Fruit fly (Drosophila melanogaster) whole organism, embryonic: ENCODE data around the gene asp.
A peak's percentile ranks its signal among the peaks of the same experiment; 100 is the strongest.

Experiments
- ATbp ChIP-seq: fragments of 200-800 bp; sonication (Bioruptor generic); optimal IDR thresholded peaks from 2 replicates; lab custom pipeline; 2017; ENCODE audit warnings: missing biosample characterization, mild to moderate bottlenecking, missing genetic modification characterization, missing genetic modification reagents
- Adf1 ChIP-seq: fragments of 200-800 bp; sonication (Bioruptor generic); IDR thresholded peaks from 2 replicates; pipeline ENCODE4 v1.3.6; 2022; ENCODE audit warnings: missing biosample characterization, missing genetic modification characterization
- Atf-2 ChIP-seq: fragments of 200-800 bp; sonication (Bioruptor generic); optimal IDR thresholded peaks from 2 replicates; lab custom pipeline; 2016; ENCODE audit warnings: missing biosample characterization, missing genetic modification characterization
- Atf6 ChIP-seq: fragments of 200-800 bp; sonication (Bioruptor generic); IDR thresholded peaks from 2 replicates; pipeline ENCODE4 v1.3.6; 2022; ENCODE audit warnings: missing biosample characterization, missing genetic modification characterization
- B-H2 ChIP-seq: fragments of 200-800 bp; sonication (Bioruptor generic); optimal IDR thresholded peaks from 2 replicates; lab custom pipeline; 2018; ENCODE audit warnings: missing biosample characterization, mild to moderate bottlenecking, missing genetic modification characterization
- CG11093 ChIP-seq: fragments of 200-800 bp; sonication (Bioruptor generic); IDR thresholded peaks from 3 replicates; pipeline ENCODE4 v1.3.6; 2022; ENCODE audit warnings: missing biosample characterization, missing genetic modification characterization
- CG14014 ChIP-seq: fragments of 200-800 bp; sonication (Bioruptor generic); IDR thresholded peaks from 2 replicates; pipeline ENCODE4 v1.3.6; 2022; ENCODE audit warnings: missing biosample characterization, missing genetic modification characterization
- CG17359 ChIP-seq: fragments of 200-800 bp; sonication (Bioruptor generic); optimal IDR thresholded peaks from 3 replicates; lab custom pipeline; 2018; ENCODE audit warnings: missing biosample characterization, mild to moderate bottlenecking, missing genetic modification characterization, moderate library complexity
- CG31441 ChIP-seq: fragments of 200-800 bp; sonication (Bioruptor generic); IDR thresholded peaks from 2 replicates; pipeline ENCODE4 v1.3.6; 2022; ENCODE audit warnings: missing biosample characterization, missing genetic modification characterization
- CG3281 ChIP-seq: fragments of 200-800 bp; sonication (Bioruptor generic); optimal IDR thresholded peaks from 3 replicates; lab custom pipeline; 2017; ENCODE audit warnings: missing biosample characterization, mild to moderate bottlenecking, missing genetic modification characterization
- CG6654 ChIP-seq: fragments of 200-800 bp; sonication (Bioruptor generic); optimal IDR thresholded peaks from 2 replicates; lab custom pipeline; 2017; ENCODE audit warnings: missing biosample characterization, mild to moderate bottlenecking, missing genetic modification characterization
- CG7745 ChIP-seq: fragments of 200-800 bp; sonication (Bioruptor generic); optimal IDR thresholded peaks from 2 replicates; lab custom pipeline; 2018; ENCODE audit warnings: missing biosample characterization, mild to moderate bottlenecking, missing genetic modification characterization, moderate library complexity
- CG7839 ChIP-seq: fragments of 200-800 bp; sonication (Bioruptor generic); optimal IDR thresholded peaks from 3 replicates; lab custom pipeline; 2018; ENCODE audit warnings: missing biosample characterization, mild to moderate bottlenecking, missing genetic modification characterization, moderate library complexity
- CG8924 ChIP-seq: fragments of 200-800 bp; optimal IDR thresholded peaks from 3 replicates; lab custom pipeline; 2019; ENCODE audit warnings: missing biosample characterization, mild to moderate bottlenecking, missing genetic modification characterization, moderate library complexity
- Deaf1 ChIP-seq: fragments of 200-800 bp; optimal IDR thresholded peaks from 3 replicates; lab custom pipeline; 2019; ENCODE audit warnings: missing biosample characterization, mild to moderate bottlenecking, missing genetic modification characterization, moderate library complexity
- Dek ChIP-seq: fragments of 200-800 bp; sonication (Bioruptor generic); optimal IDR thresholded peaks from 3 replicates; lab custom pipeline; 2019; ENCODE audit warnings: missing biosample characterization, mild to moderate bottlenecking, missing genetic modification characterization, moderate library complexity
- ERR ChIP-seq: fragments of 200-800 bp; sonication (Bioruptor generic); optimal IDR thresholded peaks from 2 replicates; lab custom pipeline; 2016; ENCODE audit warnings: missing biosample characterization, missing genetic modification characterization
- Ets65A ChIP-seq: fragments of 200-800 bp; sonication (Bioruptor generic); peaks from one replicate; lab custom pipeline; 2016; ENCODE audit warnings: missing biosample characterization, missing genetic modification characterization
- H2.0 ChIP-seq: fragments of 200-800 bp; sonication (Bioruptor generic); IDR thresholded peaks from 2 replicates; pipeline ENCODE4 v1.3.6; 2022; ENCODE audit warnings: missing biosample characterization, missing genetic modification characterization
- Hey ChIP-seq: fragments of 200-800 bp; sonication (Bioruptor generic); optimal IDR thresholded peaks from 3 replicates; lab custom pipeline; 2018; ENCODE audit warnings: missing biosample characterization, mild to moderate bottlenecking, missing genetic modification characterization
- Hr78 ChIP-seq, 2 experiments: fragments of 200-800 bp in 1 of 2; fragments of >200 bp in 1 of 2; sonication (Bioruptor generic) in 1 of 2; optimal IDR thresholded peaks; 2 replicates each; lab custom pipeline; 2017 to 2019; ENCODE audit warnings: missing biosample characterization in 2 of 2, missing genetic modification characterization in 2 of 2, mild to moderate bottlenecking in 1 of 2, moderate library complexity in 1 of 2
- Kr ChIP-seq: fragments of 200-800 bp; sonication (Bioruptor generic); optimal IDR thresholded peaks from 2 replicates; lab custom pipeline; 2017; ENCODE audit warnings: missing biosample characterization, mild to moderate bottlenecking, missing genetic modification characterization
- Myb ChIP-seq: fragments of 200-800 bp; sonication (Bioruptor generic); optimal IDR thresholded peaks from 2 replicates; lab custom pipeline; 2016; ENCODE audit warnings: missing biosample characterization, missing genetic modification characterization
- NK7.1 ChIP-seq: fragments of 200-800 bp; sonication (Bioruptor generic); optimal IDR thresholded peaks from 3 replicates; lab custom pipeline; 2016; ENCODE audit warnings: missing biosample characterization, missing genetic modification characterization
- Nf-YB ChIP-seq: fragments of 200-800 bp; sonication (Bioruptor generic); optimal IDR thresholded peaks from 3 replicates; lab custom pipeline; 2019; ENCODE audit warnings: missing biosample characterization, mild to moderate bottlenecking, missing genetic modification characterization, moderate library complexity
- Optix ChIP-seq: fragments of 200-800 bp; sonication (Bioruptor generic); IDR thresholded peaks from 3 replicates; pipeline ENCODE4 v1.3.6; 2022; ENCODE audit warnings: missing biosample characterization, missing genetic modification characterization
- Ptx1 ChIP-seq: fragments of 200-800 bp; sonication (Bioruptor generic); IDR thresholded peaks from 2 replicates; pipeline ENCODE4 v1.3.6; 2022; ENCODE audit warnings: missing biosample characterization, missing genetic modification characterization
- Rfx ChIP-seq: fragments of 200-800 bp; sonication (Bioruptor generic); IDR thresholded peaks from 2 replicates; pipeline ENCODE4 v1.3.6; 2022; ENCODE audit warnings: missing biosample characterization, missing genetic modification characterization
- Ssrp ChIP-seq: fragments of 200-800 bp; sonication (Bioruptor generic); optimal IDR thresholded peaks from 2 replicates; lab custom pipeline; 2018; ENCODE audit warnings: missing biosample characterization, mild to moderate bottlenecking, missing genetic modification characterization, moderate library complexity
- Xrp1 ChIP-seq: fragments of 200-800 bp; sonication (Bioruptor generic); IDR thresholded peaks from 2 replicates; pipeline ENCODE4 v1.3.6; 2022; ENCODE audit warnings: missing biosample characterization, missing genetic modification characterization
- bab2 ChIP-seq: fragments of 200-800 bp; sonication (Bioruptor generic); optimal IDR thresholded peaks from 2 replicates; lab custom pipeline; 2016; ENCODE audit warnings: missing biosample characterization, missing genetic modification characterization
- bcd ChIP-seq: fragments of 200-800 bp; sonication (Bioruptor generic); optimal IDR thresholded peaks from 2 replicates; lab custom pipeline; 2017; ENCODE audit warnings: missing biosample characterization, mild to moderate bottlenecking, missing genetic modification characterization
- chn ChIP-seq: fragments of 200-800 bp; sonication (Bioruptor generic); optimal IDR thresholded peaks from 2 replicates; lab custom pipeline; 2016; ENCODE audit warnings: missing biosample characterization, missing genetic modification characterization
- ci ChIP-seq: fragments of 200-800 bp; sonication (Bioruptor generic); IDR thresholded peaks from 3 replicates; pipeline ENCODE4 v1.3.6; 2022; ENCODE audit warnings: missing biosample characterization, missing genetic modification characterization
- cwo ChIP-seq: fragments of 200-800 bp; sonication (Bioruptor generic); optimal IDR thresholded peaks from 3 replicates; lab custom pipeline; 2017; ENCODE audit warnings: missing biosample characterization, missing genetic modification characterization, mild to moderate bottlenecking, moderate library complexity, missing genetic modification reagents
- esg ChIP-seq: fragments of 200-800 bp; sonication (Bioruptor generic); conservative IDR thresholded peaks from 2 replicates; pipeline ENCODE4 v1.3.6; 2022; ENCODE audit warnings: missing biosample characterization, missing genetic modification characterization
- fd64A ChIP-seq: fragments of 200-800 bp; sonication (Bioruptor generic); optimal IDR thresholded peaks from 3 replicates; lab custom pipeline; 2018; ENCODE audit warnings: missing biosample characterization, mild to moderate bottlenecking, missing genetic modification characterization
- fd96Cb ChIP-seq: fragments of 200-800 bp; sonication (Bioruptor generic); optimal IDR thresholded peaks from 2 replicates; lab custom pipeline; 2018; ENCODE audit warnings: missing biosample characterization, mild to moderate bottlenecking, missing genetic modification characterization, moderate library complexity
- grau ChIP-seq: fragments of 200-800 bp; optimal IDR thresholded peaks from 3 replicates; lab custom pipeline; 2019; ENCODE audit warnings: missing biosample characterization, mild to moderate bottlenecking, missing genetic modification characterization, moderate library complexity
- jumu ChIP-seq: fragments of 200-800 bp; sonication (Bioruptor generic); optimal IDR thresholded peaks from 3 replicates; lab custom pipeline; 2016; ENCODE audit warnings: missing biosample characterization, missing genetic modification characterization
- lab ChIP-seq: fragments of 200-800 bp; sonication (Bioruptor generic); optimal IDR thresholded peaks from 3 replicates; lab custom pipeline; 2017; ENCODE audit warnings: missing biosample characterization, missing genetic modification characterization, mild to moderate bottlenecking, moderate library complexity, missing genetic modification reagents
- lola ChIP-seq, 3 experiments: fragments of >200 bp in 2 of 3; fragments of 200-800 bp in 1 of 3; sonication (Bioruptor generic) in 1 of 3; optimal IDR thresholded peaks; 2 replicates each; lab custom pipeline; 2017 to 2019; ENCODE audit warnings: missing biosample characterization in 3 of 3, missing genetic modification characterization in 3 of 3, mild to moderate bottlenecking in 1 of 3, moderate library complexity in 1 of 3
- nerfin-2 ChIP-seq: fragments of 200-800 bp; sonication (Bioruptor generic); IDR thresholded peaks from 2 replicates; pipeline ENCODE4 v1.3.6; 2022; ENCODE audit warnings: missing biosample characterization, missing genetic modification characterization; ENCODE audit not compliant: partially characterized antibody
- pfk ChIP-seq: fragments of 200-800 bp; sonication (Bioruptor generic); optimal IDR thresholded peaks from 2 replicates; lab custom pipeline; 2018; ENCODE audit warnings: missing biosample characterization, mild to moderate bottlenecking, missing genetic modification characterization, moderate library complexity
- pnt ChIP-seq: fragments of 200-800 bp; sonication (Bioruptor generic); optimal IDR thresholded peaks from 3 replicates; lab custom pipeline; 2016; ENCODE audit warnings: missing biosample characterization, missing genetic modification characterization
- seq ChIP-seq: fragments of 200-800 bp; sonication (Bioruptor generic); IDR thresholded peaks from 2 replicates; pipeline ENCODE4 v1.3.6; 2022; ENCODE audit warnings: missing biosample characterization, missing genetic modification characterization
- shn ChIP-seq: fragments of 200-800 bp; sonication (Bioruptor generic); optimal IDR thresholded peaks from 3 replicates; lab custom pipeline; 2016; ENCODE audit warnings: missing biosample characterization, missing genetic modification characterization

asp gene

dm6 chr3R:24771273-24772231, 17.9 kb downstream of the asp start, which contains the start of gene CG42331 (continued):
- TF ChIP-seq Optix (GFP tag; lab: Robert Waterston, UW) (no peak), CG17359 (tag; lab: Kevin White, UChicago) (peak; percentile 57), CG8924 (tag; lab: Kevin White, UChicago) (peak; percentile 62), CG3281 (GFP tag; lab: Kevin White, UChicago) (peak; percentile 71), Adf1 (GFP tag; lab: Robert Waterston, UW) (peak; percentile 71), B-H2 (GFP tag; lab: Kevin White, UChicago) (peak; percentile 4), Myb (GFP tag; lab: Kevin White, UChicago) (peak; percentile 21), ci (GFP tag; lab: Robert Waterston, UW) (peak; percentile 45; the same call in 2 of the 3 replicates), Rfx (GFP tag; lab: Robert Waterston, UW) (peak; percentile 53; the same call in 1 of the 2 replicates), Hey (tag; lab: Kevin White, UChicago) (peak; percentile 95), pnt (peak; percentile 40), Ssrp (tag; lab: Kevin White, UChicago) (peak; percentile 51), esg (peak; percentile 27), nerfin-2 (GFP tag; lab: Robert Waterston, UW) (no peak), CG11093 (GFP tag; lab: Robert Waterston, UW) (0 out of 3 replicates have a peak, but pooled peaks have one; percentile 33), jumu (GFP tag; lab: Kevin White, UChicago) (peak; percentile 43), H2.0 (0 out of 2 replicates have a peak, but pooled peaks have one; percentile 31), Kr (GFP tag; lab: Kevin White, UChicago) (no peak), CG7839 (peak; percentile 81), chn (GFP tag; lab: Kevin White, UChicago) (no peak), Hr78 (GFP tag; optimal IDR thresholded peaks at IDR 0.05; lab: Kevin White, UChicago) (peak in 1 of 2 experiments; percentile 64), NK7.1 (peak; percentile 24), grau (peak; percentile 72), ATbp (GFP tag; lab: Kevin White, UChicago) (peak; percentile 66), Deaf1 (tag; lab: Kevin White, UChicago) (peak; percentile 23), CG6654 (GFP tag; lab: Kevin White, UChicago) (peak; percentile 6), Atf6 (peak; percentile 56; the same call in 1 of the 2 replicates), CG7745 (tag; lab: Kevin White, UChicago) (no peak), lab (GFP tag; lab: Kevin White, UChicago) (peak; percentile 78), bcd (GFP tag; lab: Kevin White, UChicago) (peak; percentile 38), Xrp1 (GFP tag; lab: Robert Waterston, UW) (peak; percentile 61; the same call in 1 of the 2 replicates), CG14014 (GFP tag; lab: Robert Waterston, UW) (no peak), Atf-2 (GFP tag; lab: Kevin White, UChicago) (peak; percentile 53), fd64A (GFP tag; lab: Kevin White, UChicago) (no peak), bab2 (GFP tag; lab: Kevin White, UChicago) (peak; percentile 36), shn (GFP tag; lab: Kevin White, UChicago) (peak; percentile 57), pfk (no peak), Ptx1 (GFP tag; lab: Robert Waterston, UW) (peak; percentile 65), cwo (GFP tag; lab: Kevin White, UChicago) (peak; percentile 60), CG31441 (peak; percentile 71), Ets65A (GFP tag; lab: Kevin White, UChicago) (peak; percentile 64), ERR (GFP tag; lab: Kevin White, UChicago) (peak; percentile 47), seq (peak; percentile 35; the same call in 1 of the 2 replicates), Dek (tag; lab: Kevin White, UChicago) (peak; percentile 60), fd96Cb (tag; lab: Kevin White, UChicago) (peak; percentile 66), lola (GFP tag; optimal IDR thresholded peaks at IDR 0.05; lab: Kevin White, UChicago) (no peak), Nf-YB (GFP tag; lab: Kevin White, UChicago) (peak; percentile 29)
